Fruit fly (Drosophila melanogaster) whole organism, adult: ENCODE results near the gene CG11247.

Experiments used
- CG11617 ChIP-seq: fragments of 200-800 bp; sonication (Bioruptor generic); optimal IDR thresholded peaks from 2 replicates; lab custom pipeline; 2017; ENCODE audit warnings: mild to moderate bottlenecking, missing biosample characterization, missing genetic modification reagents, missing genetic modification characterization
- CG12768 ChIP-seq: fragments of 200-800 bp; sonication (Bioruptor generic); optimal IDR thresholded peaks from 2 replicates; lab custom pipeline; 2017; ENCODE audit warnings: missing biosample characterization, missing genetic modification characterization, mild to moderate bottlenecking, moderate library complexity, missing genetic modification reagents
- CG14711 ChIP-seq: fragments of 200-800 bp; sonication (Bioruptor generic); optimal IDR thresholded peaks from 2 replicates; lab custom pipeline; 2018; ENCODE audit warnings: missing biosample characterization, mild to moderate bottlenecking, missing genetic modification characterization, moderate library complexity
- CG1620 ChIP-seq: fragments of 200-800 bp; sonication (Bioruptor generic); optimal IDR thresholded peaks from 2 replicates; lab custom pipeline; 2016; ENCODE audit warnings: missing biosample characterization, missing genetic modification characterization
- CG33017 ChIP-seq: fragments of 200-800 bp; sonication (Bioruptor generic); optimal IDR thresholded peaks from 2 replicates; lab custom pipeline; 2018; ENCODE audit warnings: missing biosample characterization, mild to moderate bottlenecking, missing genetic modification characterization, moderate library complexity
- CG5204 ChIP-seq: fragments of 200-800 bp; sonication (Bioruptor generic); optimal IDR thresholded peaks from 2 replicates; lab custom pipeline; 2016; ENCODE audit warnings: missing biosample characterization, missing genetic modification characterization
- CG7045 ChIP-seq: fragments of 200-800 bp; sonication (Bioruptor generic); optimal IDR thresholded peaks from 2 replicates; lab custom pipeline; 2017; ENCODE audit warnings: missing biosample characterization, mild to moderate bottlenecking, missing genetic modification characterization
- CG7101 ChIP-seq: fragments of 200-800 bp; sonication (Bioruptor generic); optimal IDR thresholded peaks from 2 replicates; lab custom pipeline; 2018; ENCODE audit warnings: missing biosample characterization, mild to moderate bottlenecking, missing genetic modification characterization, moderate library complexity
- Clk ChIP-seq: fragments of 200-800 bp; sonication (Bioruptor generic); optimal IDR thresholded peaks from 2 replicates; lab custom pipeline; 2017; ENCODE audit warnings: missing biosample characterization, missing genetic modification characterization
- Crg-1 ChIP-seq: fragments of 200-800 bp; sonication (Bioruptor generic); optimal IDR thresholded peaks from 2 replicates; lab custom pipeline; 2016; ENCODE audit warnings: missing biosample characterization, missing genetic modification characterization
- Hr96 ChIP-seq: fragments of 200-800 bp; sonication (Bioruptor generic); optimal IDR thresholded peaks from 2 replicates; lab custom pipeline; 2016; ENCODE audit warnings: missing biosample characterization, missing genetic modification characterization
- Mnt ChIP-seq: fragments of 200-800 bp; sonication (Bioruptor generic); optimal IDR thresholded peaks from 2 replicates; lab custom pipeline; 2016; ENCODE audit warnings: missing biosample characterization, mild to moderate bottlenecking, missing genetic modification characterization
- bab1 ChIP-seq: fragments of 200-800 bp; sonication (Bioruptor generic); optimal IDR thresholded peaks from 3 replicates; lab custom pipeline; 2019; ENCODE audit warnings: missing biosample characterization, mild to moderate bottlenecking, missing genetic modification characterization, moderate library complexity
- cic ChIP-seq: fragments of 200-800 bp; sonication (Bioruptor generic); optimal IDR thresholded peaks from 2 replicates; lab custom pipeline; 2017; ENCODE audit warnings: missing biosample characterization, mild to moderate bottlenecking, missing genetic modification characterization, moderate library complexity
- cnc ChIP-seq, 2 experiments: fragments of >200 bp; optimal IDR thresholded peaks; 2 replicates each; lab custom pipeline; 2017
- kay ChIP-seq: fragments of 200-800 bp; sonication (Bioruptor generic); peaks from one replicate; lab custom pipeline; 2016; ENCODE audit warnings: missing biosample characterization, missing genetic modification characterization, borderline replicate concordance
- ovo ChIP-seq: fragments of 200-800 bp; sonication (Bioruptor generic); optimal IDR thresholded peaks from 2 replicates; lab custom pipeline; 2016; ENCODE audit warnings: missing biosample characterization, missing genetic modification characterization
- pad ChIP-seq: fragments of 200-800 bp; sonication (Bioruptor generic); optimal IDR thresholded peaks from 3 replicates; lab custom pipeline; 2017; ENCODE audit warnings: missing biosample characterization, missing genetic modification characterization, mild to moderate bottlenecking, moderate library complexity, missing genetic modification reagents
- tj ChIP-seq: fragments of 200-800 bp; sonication (Bioruptor generic); optimal IDR thresholded peaks from 3 replicates; lab custom pipeline; 2017; ENCODE audit warnings: missing biosample characterization, mild to moderate bottlenecking, missing genetic modification characterization, moderate library complexity
- toe ChIP-seq: fragments of 200-800 bp; sonication (Bioruptor generic); optimal IDR thresholded peaks from 2 replicates; lab custom pipeline; 2016; ENCODE audit warnings: missing biosample characterization, missing genetic modification characterization

Gene CG11247

DNA sequence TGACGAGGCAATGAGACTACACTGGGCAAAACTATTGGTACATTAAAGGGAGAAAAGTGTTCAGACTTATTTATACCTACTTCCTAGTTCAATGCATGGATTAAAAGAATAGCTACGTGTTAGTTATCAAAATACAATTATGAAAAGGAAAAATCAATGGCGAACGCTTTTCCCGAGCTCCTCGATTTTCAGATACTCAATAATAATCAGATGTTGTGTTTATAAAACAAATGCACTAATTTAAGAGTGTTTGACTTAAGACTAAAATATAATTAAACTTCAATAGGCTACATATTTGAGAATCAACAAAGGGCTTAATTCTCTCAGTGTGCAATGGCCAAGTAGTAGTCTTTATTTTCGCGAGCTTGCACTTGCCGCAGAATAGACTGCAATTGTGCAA, 12.6 kb downstream of the CG11247 start:
- no peak for TF ChIP-seq CG33017 (tag; lab: Kevin White, UChicago)
- TF ChIP-seq toe (GFP tag; lab: Kevin White, UChicago): no peak

dm6 chr3L:21709785-21710591, 18.6 kb downstream of the CG11247 start:
- TF ChIP-seq ovo (GFP tag; lab: Kevin White, UChicago) (no peak), CG7101 (no peak), CG12768 (GFP tag; lab: Kevin White, UChicago) (no peak), CG33017 (tag; lab: Kevin White, UChicago) (no peak), tj (GFP tag; lab: Kevin White, UChicago) (no peak), cic (GFP tag; lab: Kevin White, UChicago) (no peak), CG14711 (tag; lab: Kevin White, UChicago) (no peak), CG5204 (no peak), CG7045 (GFP tag; lab: Kevin White, UChicago) (no peak), Mnt (no peak), Crg-1 (GFP tag; lab: Kevin White, UChicago) (no peak), bab1 (no peak), Hr96 (GFP tag; lab: Kevin White, UChicago) (no peak)

- TF ChIP-seq ovo (GFP tag; lab: Kevin White, UChicago) (no peak), Hr96 (GFP tag; lab: Kevin White, UChicago) (no peak), CG7101 (no peak), CG5204 (no peak), CG33017 (tag; lab: Kevin White, UChicago) (no peak), cnc (optimal IDR thresholded peaks at IDR 0.05; lab: Kevin White, UChicago) (no peak), CG11617 (GFP tag; lab: Kevin White, UChicago) (no peak), Crg-1 (GFP tag; lab: Kevin White, UChicago) (no peak), CG1620 (GFP tag; lab: Kevin White, UChicago) (no peak), Clk (GFP tag; lab: Kevin White, UChicago) (no peak), toe (GFP tag; lab: Kevin White, UChicago) (no peak), tj (GFP tag; lab: Kevin White, UChicago) (no peak), bab1 (no peak), pad (no peak), CG12768 (GFP tag; lab: Kevin White, UChicago) (no peak), Mnt (no peak)
These were observed 22.3 kb downstream of the CG11247 start, which contains the start of gene CG32447 for dm6 chr3L:21706144-21706926. TSS of gene CG32447 (minus strand) at chr3L:21706365.

DNA sequence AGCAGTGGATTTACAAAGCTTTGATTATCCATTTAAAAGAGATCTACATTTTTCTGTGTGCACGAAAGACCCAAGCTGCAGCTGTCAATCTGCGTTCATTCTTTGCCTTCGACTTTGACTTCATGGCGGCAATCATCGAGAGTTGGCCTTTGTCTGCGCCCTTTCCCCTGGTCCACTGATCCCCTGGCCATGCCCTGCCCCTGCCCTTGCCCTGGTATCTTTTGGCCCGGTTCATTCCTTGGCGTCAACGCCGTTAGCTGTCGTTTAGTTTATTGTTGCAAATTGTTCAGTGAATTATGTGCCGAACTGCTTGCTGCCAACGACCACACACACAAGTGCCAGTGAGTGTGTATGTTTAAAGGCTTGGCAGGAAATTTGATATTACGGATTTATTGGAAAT, 27.7 kb downstream of the CG11247 start:
- no peak for TF ChIP-seq CG33017 (tag; lab: Kevin White, UChicago)
- no peak for TF ChIP-seq toe (GFP tag; lab: Kevin White, UChicago)
- TF ChIP-seq kay: no peak
- TF ChIP-seq CG1620 (GFP tag; lab: Kevin White, UChicago): no peak
- TF ChIP-seq CG5204: no peak
- TF ChIP-seq tj (GFP tag; lab: Kevin White, UChicago): no peak
- TF ChIP-seq CG7045 (GFP tag; lab: Kevin White, UChicago): no peak
- no peak for TF ChIP-seq Hr96 (GFP tag; lab: Kevin White, UChicago)
- TF ChIP-seq Crg-1 (GFP tag; lab: Kevin White, UChicago): no peak
- no peak for TF ChIP-seq bab1
- no peak for TF ChIP-seq CG11617 (GFP tag; lab: Kevin White, UChicago)
- no peak for TF ChIP-seq Clk (GFP tag; lab: Kevin White, UChicago)
- TF ChIP-seq cnc (optimal IDR thresholded peaks at IDR 0.05; lab: Kevin White, UChicago): no peak
- no peak for TF ChIP-seq cic (GFP tag; lab: Kevin White, UChicago)
- no peak for TF ChIP-seq pad
- TF ChIP-seq Mnt: no peak

- no peak for TF ChIP-seq bab1
- no peak for TF ChIP-seq Crg-1 (GFP tag; lab: Kevin White, UChicago)
These were observed 28.6 kb downstream of the CG11247 start for dm6 chr3L:21700052-21700451.

- TF ChIP-seq pad (no peak), CG33017 (tag; lab: Kevin White, UChicago) (no peak), CG14711 (tag; lab: Kevin White, UChicago) (no peak), CG5204 (no peak), Mnt (no peak), CG11617 (GFP tag; lab: Kevin White, UChicago) (no peak), tj (GFP tag; lab: Kevin White, UChicago) (no peak)
These were observed 34.0 kb downstream of the CG11247 start for dm6 chr3L:21694647-21695046.
